Fruit fly (Drosophila melanogaster) Kc167 (cell line): ENCODE results near the gene CG15239.

Source experiments
- insv ChIP-seq: fragments of >200 bp; optimal IDR thresholded peaks from 3 replicates; lab custom pipeline; 2018; ENCODE audit warnings: missing external identifiers
- psq ChIP-seq: fragments of >200 bp; optimal IDR thresholded peaks from 2 replicates; lab custom pipeline; 2017; ENCODE audit warnings: missing external identifiers

DNA sequence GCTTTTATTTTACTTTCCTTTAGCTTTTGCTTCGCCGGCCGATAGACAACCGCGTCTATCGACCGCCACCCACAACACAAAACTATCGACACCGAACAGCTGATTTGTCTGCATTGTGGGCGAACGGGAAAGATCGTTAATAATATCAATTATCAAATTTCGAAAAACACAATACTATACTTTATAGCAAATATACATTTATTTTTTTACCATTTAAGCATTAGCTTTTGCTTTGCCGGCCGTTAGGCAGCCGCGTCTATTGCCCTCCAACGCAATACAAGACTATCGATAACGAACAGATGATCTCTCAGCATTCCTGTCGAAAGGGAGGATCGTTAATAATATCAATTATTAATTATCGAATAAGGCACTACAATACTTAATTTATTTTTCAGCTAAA is 52.2 kb downstream of the CG15239 start, which contains the start of the genes CG2938 and Glos:
- no peak for TF ChIP-seq psq (lab: Kevin White, UChicago)
- TF ChIP-seq insv, result no peak
